Worm (Caenorhabditis elegans) whole organism, late embryonic: ENCODE results near the gene drr-2.

Experiments used
- F13H6.1 ChIP-seq: sonication (generic microtip); optimal IDR thresholded peaks from 2 replicates; lab custom pipeline; 2016; ENCODE audit warnings: missing genetic modification characterization, missing compliant biosample characterization
- K02D7.2 ChIP-seq: sonication (generic microtip); optimal IDR thresholded peaks from 2 replicates; lab custom pipeline; 2017; ENCODE audit warnings: mild to moderate bottlenecking, missing genetic modification characterization, missing compliant biosample characterization
- T23F11.4 ChIP-seq: fragments of 200-800 bp; sonication (Bioruptor generic); optimal IDR thresholded peaks from 2 replicates; lab custom pipeline; 2018; ENCODE audit warnings: mild to moderate bottlenecking, missing genetic modification characterization, missing compliant biosample characterization
- Y22D7AL.16 ChIP-seq: sonication (generic microtip); optimal IDR thresholded peaks from 2 replicates; lab custom pipeline; 2016; ENCODE audit warnings: missing genetic modification characterization, missing compliant biosample characterization
- ceh-14 ChIP-seq: sonication (generic microtip); optimal IDR thresholded peaks from 2 replicates; lab custom pipeline; 2016; ENCODE audit warnings: missing genotype, missing genetic modification characterization, missing compliant biosample characterization
- ceh-18 ChIP-seq: sonication (generic microtip); optimal IDR thresholded peaks from 2 replicates; lab custom pipeline; 2016; ENCODE audit warnings: missing genetic modification characterization, missing compliant biosample characterization
- ceh-19 ChIP-seq: fragments of 200-800 bp; sonication (Bioruptor generic); optimal IDR thresholded peaks from 2 replicates; lab custom pipeline; 2018; ENCODE audit warnings: mild to moderate bottlenecking, missing genetic modification characterization, missing compliant biosample characterization
- ceh-2 ChIP-seq: sonication (generic microtip); optimal IDR thresholded peaks from 2 replicates; lab custom pipeline; 2016; ENCODE audit warnings: missing genotype, missing genetic modification characterization, missing compliant biosample characterization
- ceh-30 ChIP-seq: fragments of 150-350 bp; optimal IDR thresholded peaks from 2 replicates; lab custom pipeline; 2014; ENCODE audit warnings: missing biosample characterization, missing genetic modification characterization
- ceh-34 ChIP-seq: sonication (generic microtip); optimal IDR thresholded peaks from 2 replicates; lab custom pipeline; 2016; ENCODE audit warnings: mild to moderate bottlenecking, missing genetic modification characterization, missing compliant biosample characterization
- ceh-48 ChIP-seq: sonication (generic microtip); optimal IDR thresholded peaks from 2 replicates; lab custom pipeline; 2016; ENCODE audit warnings: missing genetic modification characterization, inconsistent platforms, missing compliant biosample characterization
- dmd-4 ChIP-seq: sonication (generic microtip); optimal IDR thresholded peaks from 2 replicates; lab custom pipeline; 2016; ENCODE audit warnings: borderline replicate concordance, missing genetic modification characterization, missing compliant biosample characterization
- dve-1 ChIP-seq: sonication (generic microtip); optimal IDR thresholded peaks from 2 replicates; lab custom pipeline; 2017; ENCODE audit warnings: antibody characterized with exemption, mild to moderate bottlenecking, missing genetic modification characterization, missing compliant biosample characterization
- eyg-1 ChIP-seq: sonication (generic microtip); optimal IDR thresholded peaks from 2 replicates; lab custom pipeline; 2016; ENCODE audit warnings: missing genotype, missing genetic modification characterization, missing compliant biosample characterization
- fkh-6 ChIP-seq: sonication (generic microtip); optimal IDR thresholded peaks from 2 replicates; lab custom pipeline; 2016; ENCODE audit warnings: missing genetic modification characterization, missing compliant biosample characterization
- hlh-8 ChIP-seq: sonication (generic microtip); optimal IDR thresholded peaks from 2 replicates; lab custom pipeline; 2016; ENCODE audit warnings: missing genotype, missing genetic modification characterization, missing compliant biosample characterization
- lim-6 ChIP-seq: sonication (generic microtip); optimal IDR thresholded peaks from 2 replicates; lab custom pipeline; 2016; ENCODE audit warnings: missing genetic modification characterization, missing compliant biosample characterization
- nfya-1 ChIP-seq: sonication (generic microtip); optimal IDR thresholded peaks from 2 replicates; lab custom pipeline; 2017; ENCODE audit warnings: missing genetic modification characterization, mild to moderate bottlenecking, missing compliant biosample characterization, antibody characterized with exemption, moderate library complexity
- nhr-232 ChIP-seq: sonication (generic microtip); optimal IDR thresholded peaks from 2 replicates; lab custom pipeline; 2016; ENCODE audit warnings: missing genetic modification characterization, missing compliant biosample characterization
- npax-4 ChIP-seq: sonication (generic microtip); optimal IDR thresholded peaks from 2 replicates; lab custom pipeline; 2016; ENCODE audit warnings: missing genetic modification characterization, missing compliant biosample characterization
- odd-2 ChIP-seq: sonication (generic microtip); optimal IDR thresholded peaks from 2 replicates; lab custom pipeline; 2017; ENCODE audit warnings: antibody characterized with exemption, mild to moderate bottlenecking, missing genetic modification characterization, missing compliant biosample characterization
- pag-3 ChIP-seq: sonication (generic microtip); optimal IDR thresholded peaks from 2 replicates; lab custom pipeline; 2016; ENCODE audit warnings: missing compliant biosample characterization, missing genetic modification characterization, borderline replicate concordance
- pat-9 ChIP-seq: fragments of 200-800 bp; sonication (Bioruptor generic); optimal IDR thresholded peaks from 2 replicates; lab custom pipeline; 2018; ENCODE audit warnings: mild to moderate bottlenecking, missing genetic modification characterization, moderate library complexity, missing compliant biosample characterization
- ref-2 ChIP-seq: sonication (generic microtip); optimal IDR thresholded peaks from 2 replicates; lab custom pipeline; 2016; ENCODE audit warnings: missing genetic modification characterization, missing compliant biosample characterization
- rnt-1 ChIP-seq: sonication (generic microtip); optimal IDR thresholded peaks from 2 replicates; lab custom pipeline; 2016; ENCODE audit warnings: missing genetic modification characterization, missing compliant biosample characterization
- sox-2 ChIP-seq: fragments of 200-800 bp; sonication (Bioruptor generic); IDR thresholded peaks from 2 replicates; pipeline ENCODE4 v1.3.6; 2022; ENCODE audit warnings: missing genetic modification reagents, missing genetic modification characterization, missing compliant biosample characterization
- tbx-7 ChIP-seq: sonication (generic microtip); optimal IDR thresholded peaks from 2 replicates; lab custom pipeline; 2016; ENCODE audit warnings: missing genotype, missing genetic modification characterization, missing compliant biosample characterization
- unc-42 ChIP-seq: sonication (generic microtip); optimal IDR thresholded peaks from 2 replicates; lab custom pipeline; 2016; ENCODE audit warnings: missing genotype, missing genetic modification characterization, missing compliant biosample characterization
- unc-55 ChIP-seq: sonication (generic microtip); optimal IDR thresholded peaks from 2 replicates; lab custom pipeline; 2017; ENCODE audit warnings: missing biosample characterization, missing genetic modification reagents, missing genetic modification characterization

The drr-2 gene

ce11 chrIII:13641588-13641987 is 1.8 kb downstream of the drr-2 start, which contains the start of gene acbp-5:
Gene acbp-5, minus strand, starts transcription at chrIII:13641688.
- TF ChIP-seq dmd-4 (no peak), Y22D7AL.16 (tag; lab: Kevin White, UChicago) (no peak), ceh-34 (no peak), T23F11.4 (GFP tag; lab: Kevin White, UChicago) (no peak), ref-2 (tag; lab: Kevin White, UChicago) (no peak), ceh-2 (tag; lab: Kevin White, UChicago) (no peak)

- no peak for TF ChIP-seq tbx-7 (tag; lab: Kevin White, UChicago)
Measured at ce11 chrIII:13640869-13641268, 2.5 kb downstream of the drr-2 start.

- no peak for TF ChIP-seq lim-6 (tag; lab: Kevin White, UChicago)
- TF ChIP-seq rnt-1 (tag; lab: Kevin White, UChicago), result no peak
- no peak for TF ChIP-seq ceh-48 (tag; lab: Kevin White, UChicago)
- TF ChIP-seq npax-4 (tag; lab: Kevin White, UChicago), result no peak
- no peak for TF ChIP-seq nhr-232 (tag; lab: Kevin White, UChicago)
- no peak for TF ChIP-seq ceh-34
- no peak for TF ChIP-seq F13H6.1 (tag; lab: Kevin White, UChicago)
- TF ChIP-seq K02D7.2, result no peak
- TF ChIP-seq pag-3 (tag; lab: Kevin White, UChicago), result no peak
- TF ChIP-seq eyg-1 (tag; lab: Kevin White, UChicago), result no peak
- TF ChIP-seq ceh-14 (tag; lab: Kevin White, UChicago), result no peak
- TF ChIP-seq nfya-1 (tag; lab: Kevin White, UChicago), result no peak
- no peak for TF ChIP-seq ceh-19 (GFP tag; lab: Kevin White, UChicago)
Measured at ce11 chrIII:13640003-13640499, 3.3 kb downstream of the drr-2 start.

ce11 chrIII:13637681-13638080 is 5.7 kb downstream of the drr-2 start:
- TF ChIP-seq unc-42 (tag; lab: Kevin White, UChicago) (peak; percentile 92), sox-2 (GFP tag; lab: Robert Waterston, UW) (no peak)

ce11 chrIII:13635730-13636360 is 7.5 kb downstream of the drr-2 start:
- peak; percentile 63 for TF ChIP-seq unc-42 (tag; lab: Kevin White, UChicago)
- TF ChIP-seq dve-1 (tag; lab: Kevin White, UChicago), result no peak
- no peak for TF ChIP-seq hlh-8 (tag; lab: Kevin White, UChicago)
- no peak for TF ChIP-seq pag-3 (tag; lab: Kevin White, UChicago)
- TF ChIP-seq rnt-1 (tag; lab: Kevin White, UChicago), result peak; percentile 42
- peak; percentile 94 for TF ChIP-seq unc-55 (GFP tag; lab: Kevin White, UChicago)
- peak; percentile 35 for TF ChIP-seq ceh-18 (tag; lab: Kevin White, UChicago)

- TF ChIP-seq unc-55 (GFP tag; lab: Kevin White, UChicago) (peak; percentile 46), odd-2 (tag; lab: Kevin White, UChicago) (no peak), ceh-30 (no peak), fkh-6 (tag; lab: Kevin White, UChicago) (no peak), sox-2 (GFP tag; lab: Robert Waterston, UW) (no peak), tbx-7 (tag; lab: Kevin White, UChicago) (no peak), pat-9 (tag; lab: Kevin White, UChicago) (no peak)
Measured at ce11 chrIII:13635235-13635634, 8.1 kb downstream of the drr-2 start.
